Fruit fly (Drosophila melanogaster) whole organism, embryonic: ENCODE data around the gene Wee1.

Experiments
- CG11696 ChIP-seq: fragments of 200-800 bp; sonication (Bioruptor generic); IDR thresholded peaks from 2 replicates; pipeline ENCODE4 v1.3.6; 2022; ENCODE audit warnings: missing biosample characterization, missing genetic modification characterization
- CG12219 ChIP-seq: fragments of 200-800 bp; sonication (Bioruptor generic); optimal IDR thresholded peaks from 3 replicates; lab custom pipeline; 2018; ENCODE audit warnings: missing biosample characterization, mild to moderate bottlenecking, missing genetic modification characterization
- CG12942 ChIP-seq: fragments of 200-800 bp; sonication (Bioruptor generic); optimal IDR thresholded peaks from 3 replicates; lab custom pipeline; 2016; ENCODE audit warnings: missing biosample characterization, missing genetic modification characterization
- CG14050 ChIP-seq: fragments of 200-800 bp; sonication (Bioruptor generic); IDR thresholded peaks from 3 replicates; pipeline ENCODE4 v1.3.6; 2022; ENCODE audit warnings: missing biosample characterization, missing genetic modification characterization
- CG14667 ChIP-seq: fragments of 200-800 bp; sonication (Bioruptor generic); IDR thresholded peaks from 2 replicates; pipeline ENCODE4 v1.3.6; 2022; ENCODE audit warnings: missing biosample characterization, missing genetic modification characterization
- CG17568 ChIP-seq: fragments of 200-800 bp; sonication (Bioruptor generic); optimal IDR thresholded peaks from 2 replicates; lab custom pipeline; 2018; ENCODE audit warnings: missing biosample characterization, mild to moderate bottlenecking, missing genetic modification characterization, moderate library complexity
- CG1832 ChIP-seq: fragments of 200-800 bp; sonication (Bioruptor generic); optimal IDR thresholded peaks from 2 replicates; lab custom pipeline; 2017; ENCODE audit warnings: missing biosample characterization, mild to moderate bottlenecking, missing genetic modification characterization, inconsistent platforms
- CG3163 ChIP-seq: fragments of 200-800 bp; sonication (Bioruptor generic); optimal IDR thresholded peaks from 3 replicates; lab custom pipeline; 2016; ENCODE audit warnings: missing biosample characterization, missing genetic modification characterization
- CG32532 ChIP-seq: fragments of 200-800 bp; sonication (Bioruptor generic); IDR thresholded peaks from 2 replicates; pipeline ENCODE4 v1.3.6; 2022; ENCODE audit warnings: missing biosample characterization, missing genetic modification characterization
- CG3726 ChIP-seq: fragments of 200-800 bp; sonication (Bioruptor generic); IDR thresholded peaks from 3 replicates; pipeline ENCODE4, ENCODE4 v1.3.6; 2022; ENCODE audit warnings: missing biosample characterization, missing genetic modification characterization
- CG3995 ChIP-seq: fragments of 200-800 bp; sonication (Bioruptor generic); optimal IDR thresholded peaks from 3 replicates; lab custom pipeline; 2016; ENCODE audit warnings: missing biosample characterization, missing genetic modification characterization
- CG4617 ChIP-seq: fragments of 200-800 bp; sonication (Bioruptor generic); optimal IDR thresholded peaks from 3 replicates; lab custom pipeline; 2016; ENCODE audit warnings: missing biosample characterization, missing genetic modification characterization, borderline replicate concordance
- CG7928 ChIP-seq: fragments of 200-800 bp; sonication (Bioruptor generic); optimal IDR thresholded peaks from 2 replicates; lab custom pipeline; 2017; ENCODE audit warnings: missing biosample characterization, mild to moderate bottlenecking, missing genetic modification characterization
- CG9437 ChIP-seq: fragments of 200-800 bp; sonication (Bioruptor generic); optimal IDR thresholded peaks from 2 replicates; lab custom pipeline; 2018; ENCODE audit warnings: missing biosample characterization, mild to moderate bottlenecking, missing genetic modification characterization
- CG9609 ChIP-seq: fragments of 200-800 bp; sonication (Bioruptor generic); optimal IDR thresholded peaks from 3 replicates; lab custom pipeline; 2016; ENCODE audit warnings: missing biosample characterization, missing genetic modification characterization
- Deaf1 ChIP-seq: fragments of 200-800 bp; optimal IDR thresholded peaks from 3 replicates; lab custom pipeline; 2019; ENCODE audit warnings: missing biosample characterization, mild to moderate bottlenecking, missing genetic modification characterization, moderate library complexity
- Drgx ChIP-seq: fragments of 200-800 bp; sonication (Bioruptor generic); IDR thresholded peaks from 2 replicates; pipeline ENCODE4 v1.3.6; 2022; ENCODE audit warnings: missing biosample characterization, missing genetic modification characterization
- Elba2 ChIP-seq: fragments of 200-800 bp; sonication (Bioruptor generic); optimal IDR thresholded peaks from 3 replicates; lab custom pipeline; 2016; ENCODE audit warnings: missing biosample characterization, missing genetic modification characterization
- H2.0 ChIP-seq: fragments of 200-800 bp; sonication (Bioruptor generic); IDR thresholded peaks from 2 replicates; pipeline ENCODE4 v1.3.6; 2022; ENCODE audit warnings: missing biosample characterization, missing genetic modification characterization
- HLH54F ChIP-seq: fragments of 200-800 bp; sonication (Bioruptor generic); optimal IDR thresholded peaks from 3 replicates; lab custom pipeline; 2016; ENCODE audit warnings: missing biosample characterization, missing genetic modification characterization
- Hr3 ChIP-seq: fragments of 200-800 bp; sonication (Bioruptor generic); optimal IDR thresholded peaks from 3 replicates; lab custom pipeline; 2016; ENCODE audit warnings: missing biosample characterization, missing genetic modification characterization
- Nf-YA ChIP-seq: fragments of 200-800 bp; sonication (Bioruptor generic); IDR thresholded peaks from 2 replicates; pipeline ENCODE4 v1.3.6; 2022; ENCODE audit warnings: missing biosample characterization, missing genetic modification characterization
- Ssrp ChIP-seq: fragments of 200-800 bp; sonication (Bioruptor generic); optimal IDR thresholded peaks from 2 replicates; lab custom pipeline; 2018; ENCODE audit warnings: missing biosample characterization, mild to moderate bottlenecking, missing genetic modification characterization, moderate library complexity
- Trl ChIP-seq, 3 experiments: fragments of >200 bp in 2 of 3; fragments of 200-800 bp in 1 of 3; sonication (Bioruptor generic) in 1 of 3; optimal IDR thresholded peaks; 2 replicates in 1 of 3; 3 replicates in 2 of 3; lab custom pipeline; 2016 to 2017; ENCODE audit warnings: missing biosample characterization in 1 of 3, missing genetic modification characterization in 1 of 3
- al ChIP-seq: fragments of 200-800 bp; sonication (Bioruptor generic); IDR thresholded peaks from 2 replicates; pipeline ENCODE4 v1.3.6; 2022; ENCODE audit warnings: missing biosample characterization, missing genetic modification characterization
- bbx ChIP-seq: fragments of 200-800 bp; sonication (Bioruptor generic); IDR thresholded peaks from 2 replicates; pipeline ENCODE4 v1.3.6; 2022; ENCODE audit warnings: missing biosample characterization, missing genetic modification characterization; ENCODE audit not compliant: partially characterized antibody
- croc ChIP-seq: fragments of 200-800 bp; sonication (Bioruptor generic); conservative IDR thresholded peaks from 3 replicates; pipeline ENCODE4 v1.3.6; 2022; ENCODE audit warnings: missing biosample characterization, missing genetic modification characterization
- cwo ChIP-seq: fragments of 200-800 bp; sonication (Bioruptor generic); optimal IDR thresholded peaks from 3 replicates; lab custom pipeline; 2017; ENCODE audit warnings: missing biosample characterization, missing genetic modification characterization, mild to moderate bottlenecking, moderate library complexity, missing genetic modification reagents
- da ChIP-seq: fragments of 200-800 bp; sonication (Bioruptor generic); optimal IDR thresholded peaks from 2 replicates; lab custom pipeline; 2016; ENCODE audit warnings: missing biosample characterization, missing genetic modification characterization
- dmrt11E ChIP-seq: fragments of 200-800 bp; sonication (Bioruptor generic); optimal IDR thresholded peaks from 3 replicates; lab custom pipeline; 2018; ENCODE audit warnings: missing biosample characterization, mild to moderate bottlenecking, missing genetic modification characterization, moderate library complexity
- dpn ChIP-seq, 2 experiments: fragments of 200-800 bp; sonication (Bioruptor generic); optimal IDR thresholded peaks; 3 replicates each; lab custom pipeline; 2016; ENCODE audit warnings: missing biosample characterization in 2 of 2, missing genetic modification characterization in 2 of 2
- ems ChIP-seq: fragments of 200-800 bp; sonication (Bioruptor generic); optimal IDR thresholded peaks from 3 replicates; lab custom pipeline; 2016; ENCODE audit warnings: missing biosample characterization, missing genetic modification characterization
- ewg ChIP-seq: fragments of 200-800 bp; sonication (Bioruptor generic); optimal IDR thresholded peaks from 3 replicates; lab custom pipeline; 2017; ENCODE audit warnings: mild to moderate bottlenecking, missing biosample characterization, missing genetic modification reagents, missing genetic modification characterization
- gsb-n ChIP-seq: fragments of 200-800 bp; sonication (Bioruptor generic); optimal IDR thresholded peaks from 3 replicates; lab custom pipeline; 2018; ENCODE audit warnings: missing biosample characterization, mild to moderate bottlenecking, missing genetic modification characterization
- her ChIP-seq: fragments of 200-800 bp; sonication (Bioruptor generic); optimal IDR thresholded peaks from 2 replicates; lab custom pipeline; 2016; ENCODE audit warnings: missing biosample characterization, missing genetic modification characterization
- kah ChIP-seq: fragments of 200-800 bp; sonication (Bioruptor generic); optimal IDR thresholded peaks from 2 replicates; lab custom pipeline; 2018; ENCODE audit warnings: missing biosample characterization, mild to moderate bottlenecking, missing genetic modification characterization
- kni ChIP-seq: fragments of 200-800 bp; sonication (Bioruptor generic); optimal IDR thresholded peaks from 3 replicates; lab custom pipeline; 2017; ENCODE audit warnings: mild to moderate bottlenecking, missing biosample characterization, missing genetic modification reagents, missing genetic modification characterization
- lmd ChIP-seq: fragments of 200-800 bp; sonication (Bioruptor generic); IDR thresholded peaks from 2 replicates; pipeline ENCODE4 v1.3.6; 2022; ENCODE audit warnings: missing biosample characterization, missing genetic modification characterization
- nom ChIP-seq: fragments of 200-800 bp; sonication (Bioruptor generic); optimal IDR thresholded peaks from 2 replicates; lab custom pipeline; 2017; ENCODE audit warnings: missing biosample characterization, missing genetic modification characterization, mild to moderate bottlenecking, moderate library complexity, missing genetic modification reagents
- pnt ChIP-seq: fragments of 200-800 bp; sonication (Bioruptor generic); optimal IDR thresholded peaks from 3 replicates; lab custom pipeline; 2016; ENCODE audit warnings: missing biosample characterization, missing genetic modification characterization
- pros ChIP-seq: fragments of 200-800 bp; sonication (Bioruptor generic); optimal IDR thresholded peaks from 3 replicates; lab custom pipeline; 2019; ENCODE audit warnings: missing biosample characterization, mild to moderate bottlenecking, missing genetic modification characterization, moderate library complexity
- pzg ChIP-seq: fragments of 200-800 bp; sonication (Bioruptor generic); optimal IDR thresholded peaks from 3 replicates; lab custom pipeline; 2018; ENCODE audit warnings: missing biosample characterization, mild to moderate bottlenecking, missing genetic modification characterization, moderate library complexity
- slbo ChIP-seq: fragments of 200-800 bp; sonication (Bioruptor generic); IDR thresholded peaks from 2 replicates; pipeline ENCODE4 v1.3.6; 2022; ENCODE audit warnings: missing biosample characterization, missing genetic modification characterization
- sob ChIP-seq: fragments of 200-800 bp; sonication (Bioruptor generic); IDR thresholded peaks from 2 replicates; pipeline ENCODE4 v1.3.6; 2022; ENCODE audit warnings: missing biosample characterization, missing genetic modification characterization
- sqz ChIP-seq: fragments of 200-800 bp; sonication (Bioruptor generic); optimal IDR thresholded peaks from 3 replicates; lab custom pipeline; 2018; ENCODE audit warnings: missing biosample characterization, mild to moderate bottlenecking, missing genetic modification characterization
- tin ChIP-seq: fragments of 200-800 bp; sonication (Bioruptor generic); optimal IDR thresholded peaks from 3 replicates; lab custom pipeline; 2016; ENCODE audit warnings: missing biosample characterization, missing genetic modification characterization
- ttk ChIP-seq: fragments of 200-800 bp; sonication (Bioruptor generic); IDR thresholded peaks from 2 replicates; pipeline ENCODE4 v2.1.2; 2022; ENCODE audit warnings: missing biosample characterization, missing genetic modification characterization
- vfl ChIP-seq: fragments of 200-800 bp; sonication (Bioruptor generic); optimal IDR thresholded peaks from 2 replicates; lab custom pipeline; 2016; ENCODE audit warnings: missing biosample characterization, missing genetic modification characterization
- zen2 ChIP-seq: fragments of 200-800 bp; sonication (Bioruptor generic); IDR thresholded peaks from 3 replicates; pipeline ENCODE4 v1.3.6; 2022; ENCODE audit warnings: missing biosample characterization, missing genetic modification characterization; ENCODE audit not compliant: partially characterized antibody

The Wee1 gene

dm6 chr2L:6918517-6919202 lies 4.7 kb upstream of the Wee1 start, which contains the start of gene nop5:
Gene nop5 (minus strand): TSS chr2L:6918743.
- TF ChIP-seq nom (GFP tag; lab: Kevin White, UChicago), result peak; percentile 19
- TF ChIP-seq al (GFP tag; lab: Robert Waterston, UW), result 0 out of 2 replicates have a peak, but pooled peaks have one; percentile 8
- TF ChIP-seq CG1832 (GFP tag; lab: Kevin White, UChicago), result no peak
- peak; percentile 78 for TF ChIP-seq Hr3 (GFP tag; lab: Kevin White, UChicago)
- TF ChIP-seq Elba2 (GFP tag; lab: Kevin White, UChicago), result no peak
- TF ChIP-seq CG7928 (GFP tag; lab: Kevin White, UChicago), result no peak
- no peak for TF ChIP-seq pnt (GFP tag; lab: Kevin White, UChicago)
- TF ChIP-seq tin, result peak; percentile 35
- TF ChIP-seq lmd (GFP tag; lab: Robert Waterston, UW), result peak; percentile 37; the same call in 1 of the 2 replicates
- TF ChIP-seq Trl (optimal IDR thresholded peaks at IDR 0.05; lab: Kevin White, UChicago), result no peak
- no peak for TF ChIP-seq Trl (GFP tag; optimal IDR thresholded peaks at IDR 0.05; lab: Kevin White, UChicago)
- no peak for TF ChIP-seq CG11696 (GFP tag; lab: Robert Waterston, UW)
- TF ChIP-seq CG12219 (GFP tag; lab: Kevin White, UChicago), result no peak
- TF ChIP-seq CG17568 (GFP tag; lab: Kevin White, UChicago), result no peak
- TF ChIP-seq ewg (GFP tag; lab: Kevin White, UChicago), result no peak
- no peak for TF ChIP-seq kni (GFP tag; lab: Kevin White, UChicago)
- TF ChIP-seq dpn (GFP tag; optimal IDR thresholded peaks at IDR 0.05; lab: Kevin White, UChicago), result peak; percentile 4 to 40
- TF ChIP-seq CG14667, result no peak
- TF ChIP-seq pzg (GFP tag; lab: Kevin White, UChicago), result peak; percentile 47
- no peak for TF ChIP-seq da (GFP tag; lab: Kevin White, UChicago)
- TF ChIP-seq HLH54F (GFP tag; lab: Kevin White, UChicago), result no peak
- TF ChIP-seq CG3163 (GFP tag; lab: Kevin White, UChicago), result no peak
- no peak for TF ChIP-seq CG4617
- TF ChIP-seq Ssrp (tag; lab: Kevin White, UChicago), result peak; percentile 67
- TF ChIP-seq gsb-n, result no peak
- no peak for TF ChIP-seq Nf-YA (GFP tag; lab: Robert Waterston, UW)
- peak; percentile 88 for TF ChIP-seq cwo (GFP tag; lab: Kevin White, UChicago)
- peak; percentile 4 for TF ChIP-seq Deaf1 (tag; lab: Kevin White, UChicago)
- TF ChIP-seq CG9609 (GFP tag; lab: Kevin White, UChicago), result no peak
- TF ChIP-seq slbo, result no peak; the same call in 1 of the 2 replicates
- no peak for TF ChIP-seq her (GFP tag; lab: Kevin White, UChicago)
- no peak for TF ChIP-seq zen2 (GFP tag; lab: Robert Waterston, UW)
- peak; percentile 33 for TF ChIP-seq kah
- no peak for TF ChIP-seq H2.0 (GFP tag; lab: Robert Waterston, UW)
- TF ChIP-seq CG14050, result peak; percentile 26; the same call in 1 of the 3 replicates
- peak; percentile 37 for TF ChIP-seq pros
- TF ChIP-seq CG3995 (GFP tag; lab: Kevin White, UChicago), result no peak
- 0 out of 2 replicates have a peak, but pooled peaks have one; percentile 22 for TF ChIP-seq CG32532 (GFP tag; lab: Robert Waterston, UW)
- peak; percentile 28; the same call in 2 of the 3 replicates for TF ChIP-seq croc (GFP tag; lab: Robert Waterston, UW)
- peak; percentile 3 for TF ChIP-seq CG12942 (GFP tag; lab: Kevin White, UChicago)
- peak; percentile 76 for TF ChIP-seq dmrt11E (tag; lab: Kevin White, UChicago)
- TF ChIP-seq CG3726 (GFP tag; lab: Robert Waterston, UW), result no peak
- TF ChIP-seq CG9437 (GFP tag; lab: Kevin White, UChicago), result peak; percentile 81
- no peak for TF ChIP-seq Drgx (GFP tag; lab: Robert Waterston, UW)
- peak; percentile 64 for TF ChIP-seq bbx
- no peak for TF ChIP-seq vfl
- TF ChIP-seq sob (GFP tag; lab: Robert Waterston, UW), result peak; percentile 21; the same call in 1 of the 2 replicates
- TF ChIP-seq ttk (GFP tag; lab: Robert Waterston, UW), result no peak
- TF ChIP-seq sqz (GFP tag; lab: Kevin White, UChicago), result no peak
- TF ChIP-seq ems (GFP tag; lab: Kevin White, UChicago), result no peak
